Worm (Caenorhabditis elegans): ENCODE measurements around the gene Y54G2A.13.

DNA sequence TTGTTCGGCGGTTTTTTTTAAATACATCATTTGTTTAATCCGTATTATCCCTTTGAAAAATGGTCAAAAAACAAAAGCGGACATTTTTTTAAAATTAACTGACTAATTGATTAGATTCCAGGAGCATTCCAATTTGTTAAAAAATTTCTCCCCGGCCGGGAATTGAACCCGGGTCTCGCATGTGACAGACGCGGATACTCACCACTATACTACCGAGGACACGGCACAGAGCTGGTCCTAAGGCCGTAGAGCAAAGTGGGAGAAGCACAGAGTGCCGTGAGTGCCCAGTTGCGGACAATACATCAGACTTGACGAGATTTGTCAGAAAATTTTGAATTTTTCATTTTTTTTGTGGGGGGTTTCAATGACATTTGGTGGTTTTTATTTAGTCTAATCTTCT, 18.5 kb downstream of the Y54G2A.13 start:
- TF ChIP-seq klf-2 (GFP tag; conservative IDR thresholded peaks at IDR 0.05) (no peak), cog-1 (tag; optimal IDR thresholded peaks at IDR 0.05) (no peak), tab-1 (GFP tag; IDR thresholded peaks at IDR 0.05) (peak; percentile 69; the same call in 1 of the 2 replicates), ref-1 (GFP tag; conservative IDR thresholded peaks at IDR 0.05) (no peak), med-1 (GFP tag; optimal IDR thresholded peaks at IDR 0.05; ENCODE audit: insufficient read depth) (no peak), T22C8.4 (GFP tag; IDR thresholded peaks at IDR 0.05) (no peak), flt-1 (GFP tag; IDR thresholded peaks at IDR 0.05) (no peak), ztf-29 (GFP tag; IDR thresholded peaks at IDR 0.05) (peak; percentile 55; the same call in 1 of the 2 replicates)
